Worm (Caenorhabditis elegans) whole organism, L4 larva: ENCODE measurements around the gene mlc-4.

Experiments used
- nhr-102 ChIP-seq: sonication (generic microtip); optimal IDR thresholded peaks from 2 replicates; lab custom pipeline; 2016; ENCODE audit warnings: mild to moderate bottlenecking, missing genetic modification characterization, moderate library complexity, missing compliant biosample characterization
- nhr-11 ChIP-seq: fragments of 150-350 bp; optimal IDR thresholded peaks from 2 replicates; lab custom pipeline; 2014; ENCODE audit warnings: missing biosample characterization, missing genetic modification characterization
- nhr-28 ChIP-seq: fragments of 150-350 bp; optimal IDR thresholded peaks from 2 replicates; lab custom pipeline; 2014; ENCODE audit warnings: missing biosample characterization, missing genetic modification characterization

ce11 chrIII:3437139-3437538 lies 43.6 kb upstream of the mlc-4 start:
- TF ChIP-seq nhr-11 (tag; lab: Kevin White, UChicago) = no peak
- TF ChIP-seq nhr-28 = no peak
- TF ChIP-seq nhr-102 (tag; lab: Kevin White, UChicago) = no peak
